Fruit fly (Drosophila melanogaster) whole organism, embryonic: ENCODE results near the gene hiro.

Experiments
- Ada2b ChIP-seq: fragments of 200-800 bp; sonication (Bioruptor generic); IDR thresholded peaks from 2 replicates; pipeline ENCODE4 v1.3.6; 2022; ENCODE audit warnings: missing biosample characterization, missing genetic modification characterization
- Awh ChIP-seq: fragments of 200-800 bp; sonication (Bioruptor generic); IDR thresholded peaks from 2 replicates; pipeline ENCODE4, ENCODE4 v1.3.6; 2022; ENCODE audit warnings: missing biosample characterization, missing genetic modification characterization
- CG11696 ChIP-seq: fragments of 200-800 bp; sonication (Bioruptor generic); IDR thresholded peaks from 2 replicates; pipeline ENCODE4 v1.3.6; 2022; ENCODE audit warnings: missing biosample characterization, missing genetic modification characterization
- CG12659 ChIP-seq: fragments of 200-800 bp; sonication (Bioruptor generic); optimal IDR thresholded peaks from 3 replicates; lab custom pipeline; 2017; ENCODE audit warnings: mild to moderate bottlenecking, missing biosample characterization, missing genetic modification reagents, missing genetic modification characterization
- CG13287 ChIP-seq: fragments of 200-800 bp; sonication (Bioruptor generic); IDR thresholded peaks from 2 replicates; pipeline ENCODE4 v1.3.6; 2022; ENCODE audit warnings: missing biosample characterization, missing genetic modification characterization; ENCODE audit not compliant: partially characterized antibody
- CG17359 ChIP-seq: fragments of 200-800 bp; sonication (Bioruptor generic); optimal IDR thresholded peaks from 3 replicates; lab custom pipeline; 2018; ENCODE audit warnings: missing biosample characterization, mild to moderate bottlenecking, missing genetic modification characterization, moderate library complexity
- CG17568 ChIP-seq: fragments of 200-800 bp; sonication (Bioruptor generic); optimal IDR thresholded peaks from 2 replicates; lab custom pipeline; 2018; ENCODE audit warnings: missing biosample characterization, mild to moderate bottlenecking, missing genetic modification characterization, moderate library complexity
- CG18011 ChIP-seq: fragments of 200-800 bp; sonication (Bioruptor generic); optimal IDR thresholded peaks from 2 replicates; lab custom pipeline; 2017; ENCODE audit warnings: missing biosample characterization, missing genetic modification characterization, mild to moderate bottlenecking, moderate library complexity, missing genotype
- CG2875 ChIP-seq: fragments of 200-800 bp; sonication (Bioruptor generic); optimal IDR thresholded peaks from 2 replicates; lab custom pipeline; 2017; ENCODE audit warnings: missing biosample characterization, mild to moderate bottlenecking, missing genetic modification characterization, missing genetic modification reagents
- CG2889 ChIP-seq: fragments of 200-800 bp; sonication (Bioruptor generic); IDR thresholded peaks from 3 replicates; pipeline ENCODE4 v1.3.6; 2022; ENCODE audit warnings: missing biosample characterization, missing genetic modification characterization
- CG31224 ChIP-seq: fragments of 200-800 bp; sonication (Bioruptor generic); IDR thresholded peaks from 2 replicates; pipeline ENCODE4 v1.3.6; 2022; ENCODE audit warnings: missing biosample characterization, missing genetic modification characterization
- CG4360 ChIP-seq: fragments of 200-800 bp; sonication (Bioruptor generic); IDR thresholded peaks from 2 replicates; pipeline ENCODE4 v1.3.6; 2022; ENCODE audit warnings: missing biosample characterization, missing genetic modification characterization
- CG6683 ChIP-seq: fragments of 200-800 bp; sonication (Bioruptor generic); optimal IDR thresholded peaks from 2 replicates; lab custom pipeline; 2017; ENCODE audit warnings: missing biosample characterization, mild to moderate bottlenecking, missing genetic modification characterization, missing genetic modification reagents
- CG6854 ChIP-seq: fragments of 200-800 bp; sonication (Bioruptor generic); optimal IDR thresholded peaks from 3 replicates; lab custom pipeline; 2017; ENCODE audit warnings: missing biosample characterization, mild to moderate bottlenecking, missing genetic modification characterization
- CG9437 ChIP-seq: fragments of 200-800 bp; sonication (Bioruptor generic); optimal IDR thresholded peaks from 2 replicates; lab custom pipeline; 2018; ENCODE audit warnings: missing biosample characterization, mild to moderate bottlenecking, missing genetic modification characterization
- CG9797 ChIP-seq: fragments of 200-800 bp; sonication (Bioruptor generic); optimal IDR thresholded peaks from 3 replicates; lab custom pipeline; 2018; ENCODE audit warnings: missing biosample characterization, mild to moderate bottlenecking, missing genetic modification characterization
- CHES-1-like ChIP-seq: fragments of 200-800 bp; sonication (Bioruptor generic); optimal IDR thresholded peaks from 2 replicates; lab custom pipeline; 2016; ENCODE audit warnings: missing biosample characterization, missing genetic modification characterization
- Deaf1 ChIP-seq: fragments of 200-800 bp; optimal IDR thresholded peaks from 3 replicates; lab custom pipeline; 2019; ENCODE audit warnings: missing biosample characterization, mild to moderate bottlenecking, missing genetic modification characterization, moderate library complexity
- Doc3 ChIP-seq: fragments of 200-800 bp; sonication (Bioruptor generic); IDR thresholded peaks from 3 replicates; pipeline ENCODE4 v1.3.6; 2022; ENCODE audit warnings: missing biosample characterization, missing genetic modification characterization; ENCODE audit not compliant: partially characterized antibody
- E2f2 ChIP-seq: fragments of 200-800 bp; sonication (Bioruptor generic); IDR thresholded peaks from 2 replicates; pipeline ENCODE4 v1.3.6; 2022; ENCODE audit warnings: missing biosample characterization, missing genetic modification characterization
- Fer1 ChIP-seq: fragments of 200-800 bp; sonication (Bioruptor generic); optimal IDR thresholded peaks from 2 replicates; lab custom pipeline; 2017; ENCODE audit warnings: missing biosample characterization, mild to moderate bottlenecking, missing genetic modification characterization
- H2.0 ChIP-seq: fragments of 200-800 bp; sonication (Bioruptor generic); IDR thresholded peaks from 2 replicates; pipeline ENCODE4 v1.3.6; 2022; ENCODE audit warnings: missing biosample characterization, missing genetic modification characterization
- HLH54F ChIP-seq: fragments of 200-800 bp; sonication (Bioruptor generic); optimal IDR thresholded peaks from 3 replicates; lab custom pipeline; 2016; ENCODE audit warnings: missing biosample characterization, missing genetic modification characterization
- Hr3 ChIP-seq: fragments of 200-800 bp; sonication (Bioruptor generic); optimal IDR thresholded peaks from 3 replicates; lab custom pipeline; 2016; ENCODE audit warnings: missing biosample characterization, missing genetic modification characterization
- Meics ChIP-seq: fragments of 200-800 bp; sonication (Bioruptor generic); optimal IDR thresholded peaks from 2 replicates; lab custom pipeline; 2017; ENCODE audit warnings: missing biosample characterization, mild to moderate bottlenecking, missing genetic modification characterization
- Optix ChIP-seq: fragments of 200-800 bp; sonication (Bioruptor generic); IDR thresholded peaks from 3 replicates; pipeline ENCODE4 v1.3.6; 2022; ENCODE audit warnings: missing biosample characterization, missing genetic modification characterization
- Ravus ChIP-seq: fragments of 200-800 bp; sonication (Bioruptor generic); IDR thresholded peaks from 2 replicates; pipeline ENCODE4 v1.3.6; 2022; ENCODE audit warnings: missing biosample characterization, missing genetic modification characterization
- Taf1 ChIP-seq: fragments of 200-800 bp; sonication (Bioruptor generic); IDR thresholded peaks from 2 replicates; pipeline ENCODE4 v1.3.6; 2022; ENCODE audit warnings: missing biosample characterization, missing genetic modification characterization
- ab ChIP-seq: fragments of 200-800 bp; sonication (Bioruptor generic); optimal IDR thresholded peaks from 2 replicates; lab custom pipeline; 2016; ENCODE audit warnings: missing biosample characterization, missing genetic modification characterization
- ac ChIP-seq: fragments of 200-800 bp; sonication (Bioruptor generic); optimal IDR thresholded peaks from 3 replicates; lab custom pipeline; 2017; ENCODE audit warnings: missing biosample characterization, mild to moderate bottlenecking, missing genetic modification characterization
- ash1 ChIP-seq: fragments of 200-800 bp; sonication (Bioruptor generic); optimal IDR thresholded peaks from 2 replicates; lab custom pipeline; 2018; ENCODE audit warnings: missing biosample characterization, mild to moderate bottlenecking, missing genetic modification characterization
- ato ChIP-seq: fragments of 200-800 bp; sonication (Bioruptor generic); IDR thresholded peaks from 2 replicates; pipeline ENCODE4 v1.3.6; 2022; ENCODE audit warnings: missing biosample characterization, missing genetic modification characterization; ENCODE audit not compliant: partially characterized antibody
- bab2 ChIP-seq: fragments of 200-800 bp; sonication (Bioruptor generic); optimal IDR thresholded peaks from 2 replicates; lab custom pipeline; 2016; ENCODE audit warnings: missing biosample characterization, missing genetic modification characterization
- bcd ChIP-seq: fragments of 200-800 bp; sonication (Bioruptor generic); optimal IDR thresholded peaks from 2 replicates; lab custom pipeline; 2017; ENCODE audit warnings: missing biosample characterization, mild to moderate bottlenecking, missing genetic modification characterization
- emc ChIP-seq: fragments of 200-800 bp; sonication (Bioruptor generic); optimal IDR thresholded peaks from 2 replicates; lab custom pipeline; 2016; ENCODE audit warnings: missing biosample characterization, missing genetic modification characterization
- gem ChIP-seq: fragments of 200-800 bp; sonication (Bioruptor generic); optimal IDR thresholded peaks from 2 replicates; lab custom pipeline; 2019; ENCODE audit warnings: missing biosample characterization, mild to moderate bottlenecking, missing genetic modification characterization, moderate library complexity
- inv ChIP-seq: fragments of 200-800 bp; sonication (Bioruptor generic); IDR thresholded peaks from 2 replicates; pipeline ENCODE4 v1.3.6; 2022; ENCODE audit warnings: missing biosample characterization, missing genetic modification characterization; ENCODE audit not compliant: partially characterized antibody
- jumu ChIP-seq: fragments of 200-800 bp; sonication (Bioruptor generic); optimal IDR thresholded peaks from 3 replicates; lab custom pipeline; 2016; ENCODE audit warnings: missing biosample characterization, missing genetic modification characterization
- kni ChIP-seq: fragments of 200-800 bp; sonication (Bioruptor generic); optimal IDR thresholded peaks from 3 replicates; lab custom pipeline; 2017; ENCODE audit warnings: mild to moderate bottlenecking, missing biosample characterization, missing genetic modification reagents, missing genetic modification characterization
- mirr ChIP-seq: fragments of 200-800 bp; sonication (Bioruptor generic); optimal IDR thresholded peaks from 3 replicates; lab custom pipeline; 2018; ENCODE audit warnings: missing biosample characterization, mild to moderate bottlenecking, missing genetic modification characterization
- nmo ChIP-seq: fragments of 200-800 bp; sonication (Bioruptor generic); optimal IDR thresholded peaks from 2 replicates; lab custom pipeline; 2018; ENCODE audit warnings: missing biosample characterization, mild to moderate bottlenecking, missing genetic modification characterization, moderate library complexity
- onecut ChIP-seq: fragments of 200-800 bp; sonication (Bioruptor generic); IDR thresholded peaks from 2 replicates; pipeline ENCODE4 v1.3.6; 2022; ENCODE audit warnings: missing biosample characterization, missing genetic modification characterization
- psq ChIP-seq: fragments of 200-800 bp; sonication (Bioruptor generic); optimal IDR thresholded peaks from 2 replicates; lab custom pipeline; 2017; ENCODE audit warnings: missing biosample characterization, missing genetic modification characterization
- rib ChIP-seq: fragments of 200-800 bp; sonication (Bioruptor generic); IDR thresholded peaks from 2 replicates; pipeline ENCODE4 v1.3.6; 2022; ENCODE audit warnings: missing biosample characterization, missing genetic modification characterization
- row ChIP-seq: fragments of 200-800 bp; sonication (Bioruptor generic); IDR thresholded peaks from 3 replicates; pipeline ENCODE4 v1.3.6; 2022; ENCODE audit warnings: missing biosample characterization, missing genetic modification characterization
- sim ChIP-seq: fragments of 200-800 bp; sonication (Bioruptor generic); IDR thresholded peaks from 2 replicates; pipeline ENCODE4 v1.3.6; 2022; ENCODE audit warnings: missing biosample characterization, missing genetic modification characterization
- tin ChIP-seq: fragments of 200-800 bp; sonication (Bioruptor generic); optimal IDR thresholded peaks from 3 replicates; lab custom pipeline; 2016; ENCODE audit warnings: missing biosample characterization, missing genetic modification characterization
- trem ChIP-seq: fragments of 200-800 bp; optimal IDR thresholded peaks from 3 replicates; lab custom pipeline; 2019; ENCODE audit warnings: missing biosample characterization, mild to moderate bottlenecking, missing genetic modification characterization, moderate library complexity
- vfl ChIP-seq: fragments of 200-800 bp; sonication (Bioruptor generic); optimal IDR thresholded peaks from 2 replicates; lab custom pipeline; 2016; ENCODE audit warnings: missing biosample characterization, missing genetic modification characterization

hiro gene

dm6 chr3L:642865-643738, 44.7 kb downstream of the hiro start (continued):
- no peak for TF ChIP-seq CG9797 (GFP tag; lab: Kevin White, UChicago)
- TF ChIP-seq tin (GFP tag; lab: Kevin White, UChicago), result no peak
- TF ChIP-seq CHES-1-like (GFP tag; lab: Kevin White, UChicago), result peak; percentile 30
- TF ChIP-seq bcd, result no peak
- TF ChIP-seq CG6854, result no peak
- no peak for TF ChIP-seq H2.0 (GFP tag; lab: Robert Waterston, UW)
- TF ChIP-seq CG18011 (GFP tag; lab: Kevin White, UChicago), result no peak
- TF ChIP-seq ab (GFP tag; lab: Kevin White, UChicago), result no peak
- no peak for TF ChIP-seq ato (GFP tag; lab: Robert Waterston, UW)
- TF ChIP-seq row, result no peak
- peak; percentile 20 for TF ChIP-seq CG12659
- TF ChIP-seq CG17359 (tag; lab: Kevin White, UChicago), result no peak
- TF ChIP-seq CG11696 (GFP tag; lab: Robert Waterston, UW), result no peak
- 0 out of 2 replicates have a peak, but pooled peaks have one; percentile 20 for TF ChIP-seq CG13287
- peak; percentile 30 for TF ChIP-seq onecut (GFP tag; lab: Robert Waterston, UW)
- TF ChIP-seq Optix (GFP tag; lab: Robert Waterston, UW), result 0 out of 3 replicates have a peak, but pooled peaks have one; percentile 39
- no peak for TF ChIP-seq CG6683
- peak; percentile 24 for TF ChIP-seq Meics
- TF ChIP-seq psq (GFP tag; lab: Kevin White, UChicago), result no peak
- no peak for TF ChIP-seq ac
- TF ChIP-seq Deaf1 (tag; lab: Kevin White, UChicago), result peak; percentile 85
- TF ChIP-seq CG4360 (GFP tag; lab: Robert Waterston, UW), result no peak; the same call in 1 of the 2 replicates
- TF ChIP-seq CG2889 (GFP tag; lab: Robert Waterston, UW), result no peak
- TF ChIP-seq Ada2b (GFP tag; lab: Robert Waterston, UW), result no peak
- no peak for TF ChIP-seq CG9437 (GFP tag; lab: Kevin White, UChicago)
- no peak for TF ChIP-seq trem (tag; lab: Kevin White, UChicago)
- TF ChIP-seq CG2875 (GFP tag; lab: Kevin White, UChicago), result no peak
- no peak for TF ChIP-seq HLH54F (GFP tag; lab: Kevin White, UChicago)
- TF ChIP-seq CG31224 (GFP tag; lab: Robert Waterston, UW), result no peak
- TF ChIP-seq kni (GFP tag; lab: Kevin White, UChicago), result peak; percentile 94
- no peak for TF ChIP-seq sim (GFP tag; lab: Robert Waterston, UW)
- no peak for TF ChIP-seq Doc3 (GFP tag; lab: Robert Waterston, UW)
- no peak for TF ChIP-seq vfl (GFP tag; lab: Kevin White, UChicago)
- 0 out of 2 replicates have a peak, but pooled peaks have one; percentile 33 for TF ChIP-seq E2f2 (GFP tag; lab: Robert Waterston, UW)
- no peak for TF ChIP-seq emc (GFP tag; lab: Kevin White, UChicago)
- peak; percentile 78 for TF ChIP-seq mirr (GFP tag; lab: Kevin White, UChicago)
- no peak for TF ChIP-seq jumu (GFP tag; lab: Kevin White, UChicago)
- no peak for TF ChIP-seq Fer1 (GFP tag; lab: Kevin White, UChicago)
- TF ChIP-seq nmo (GFP tag; lab: Kevin White, UChicago), result no peak
- peak; percentile 44 for TF ChIP-seq CG17568 (GFP tag; lab: Kevin White, UChicago)
- TF ChIP-seq Taf1 (GFP tag; lab: Robert Waterston, UW), result no peak
- TF ChIP-seq gem (tag; lab: Kevin White, UChicago), result no peak
- TF ChIP-seq Ravus (GFP tag; lab: Robert Waterston, UW), result no peak
- no peak for TF ChIP-seq inv (GFP tag; lab: Robert Waterston, UW)
- peak; percentile 14; the same call in 1 of the 2 replicates for TF ChIP-seq Awh (GFP tag; lab: Robert Waterston, UW)
- no peak for TF ChIP-seq ash1 (GFP tag; lab: Kevin White, UChicago)
- no peak for TF ChIP-seq rib (GFP tag; lab: Robert Waterston, UW)
- TF ChIP-seq Hr3 (GFP tag; lab: Kevin White, UChicago), result no peak
- TF ChIP-seq bab2, result no peak
